Worm (Caenorhabditis elegans) whole organism, young adult: ENCODE data around the gene pig-1.

Experiments used
- B0336.3 ChIP-seq: fragments of 200-800 bp; sonication (Bioruptor generic); IDR thresholded peaks from 2 replicates; pipeline ENCODE4 v1.3.6; 2022; ENCODE audit warnings: missing genetic modification characterization, missing compliant biosample characterization
- F23B12.7 ChIP-seq: sonication (generic microtip); optimal IDR thresholded peaks from 2 replicates; lab custom pipeline; 2017; ENCODE audit warnings: missing genetic modification characterization, mild to moderate bottlenecking, missing compliant biosample characterization, antibody characterized with exemption, moderate library complexity; ENCODE audit not compliant: insufficient read depth
- Y53G8AR.9 ChIP-seq: fragments of 200-800 bp; sonication (Bioruptor generic); conservative IDR thresholded peaks from 2 replicates; pipeline ENCODE4 v1.3.6; 2022; ENCODE audit warnings: missing genetic modification reagents, missing genetic modification characterization, missing compliant biosample characterization
- ama-1 ChIP-seq, 3 experiments: fragments of 150-350 bp in 1 of 3; sonication (generic microtip) in 2 of 3; optimal IDR thresholded peaks; 2 replicates each; lab custom pipeline; 2014 to 2018; ENCODE audit warnings: missing biosample characterization in 2 of 3, missing genetic modification characterization in 2 of 3, missing genetic modification reagents in 2 of 3
- ceh-100 ChIP-seq: fragments of 200-800 bp; sonication (Bioruptor generic); IDR thresholded peaks from 2 replicates; pipeline ENCODE4 v1.3.6; 2022; ENCODE audit warnings: missing genetic modification reagents, missing genetic modification characterization, missing compliant biosample characterization
- ceh-58 ChIP-seq: fragments of 200-800 bp; sonication (Bioruptor generic); IDR thresholded peaks from 2 replicates; pipeline ENCODE4 v1.3.6; 2022; ENCODE audit warnings: missing genetic modification characterization, missing compliant biosample characterization
- chd-7 ChIP-seq: sonication (generic microtip); optimal IDR thresholded peaks from 2 replicates; lab custom pipeline; 2016; ENCODE audit warnings: mild to moderate bottlenecking, missing genetic modification characterization, moderate library complexity, missing compliant biosample characterization
- dpff-1 ChIP-seq: sonication (generic microtip); optimal IDR thresholded peaks from 2 replicates; lab custom pipeline; 2017; ENCODE audit warnings: mild to moderate bottlenecking, missing genetic modification characterization, missing compliant biosample characterization
- lin-40 ChIP-seq: sonication (generic microtip); optimal IDR thresholded peaks from 2 replicates; lab custom pipeline; 2016; ENCODE audit warnings: missing genetic modification characterization, mild to moderate bottlenecking, missing compliant biosample characterization, missing genotype, missing genetic modification reagents
- nhr-80 ChIP-seq: sonication (generic microtip); optimal IDR thresholded peaks from 2 replicates; lab custom pipeline; 2016; ENCODE audit warnings: missing genetic modification characterization, missing compliant biosample characterization
- unc-130 ChIP-seq: sonication (generic microtip); optimal IDR thresholded peaks from 2 replicates; lab custom pipeline; 2016; ENCODE audit warnings: missing genetic modification reagents, missing genetic modification characterization, missing compliant biosample characterization

DNA sequence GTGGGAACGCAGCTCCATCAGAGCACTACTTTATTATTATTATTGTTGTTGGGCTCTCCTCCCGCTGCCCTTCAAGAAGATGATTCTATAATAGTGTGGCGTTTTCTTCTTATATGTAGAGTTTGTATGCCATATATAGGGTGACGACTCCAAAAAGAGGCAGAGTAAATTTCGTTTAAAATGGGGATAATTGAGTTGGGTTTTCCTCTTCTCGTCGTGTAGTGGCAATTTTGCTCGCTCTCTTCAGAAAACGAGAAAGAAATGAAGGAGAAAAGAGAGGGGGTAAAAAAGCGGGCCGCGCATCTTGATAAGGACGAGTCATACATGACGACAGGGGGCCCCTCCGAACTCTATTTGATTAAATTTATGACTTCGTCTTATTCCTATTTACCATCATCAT lies 44.2 kb upstream of the pig-1 start:
- TF ChIP-seq F23B12.7: no peak
- no peak for TF ChIP-seq nhr-80 (tag; lab: Kevin White, UChicago)
- no peak for TF ChIP-seq unc-130
- no peak for TF ChIP-seq chd-7 (tag; lab: Kevin White, UChicago)
- no peak for TF ChIP-seq lin-40 (tag; lab: Kevin White, UChicago)
- no peak for TF ChIP-seq dpff-1 (tag; lab: Kevin White, UChicago)
- TF ChIP-seq ama-1 (optimal IDR thresholded peaks at IDR 0.05; lab: Kevin White, UChicago): no peak
- no peak for TF ChIP-seq ama-1 (GFP tag; optimal IDR thresholded peaks at IDR 0.05; lab: Kevin White, UChicago)
- TF ChIP-seq B0336.3 (GFP tag; lab: Robert Waterston, UW): no peak
- TF ChIP-seq ceh-100 (GFP tag; lab: Robert Waterston, UW): no peak
- no peak for TF ChIP-seq ceh-58
- TF ChIP-seq Y53G8AR.9 (GFP tag; lab: Robert Waterston, UW): no peak
